Fruit fly (Drosophila melanogaster) whole organism, embryonic: ENCODE data around the gene CG33172.
A peak's percentile ranks its signal among the peaks of the same experiment; 100 is the strongest.

Experiments used
- Bgb ChIP-seq: fragments of 200-800 bp; sonication (Bioruptor generic); IDR thresholded peaks from 2 replicates; pipeline ENCODE4 v1.3.6; 2022; ENCODE audit warnings: missing biosample characterization, missing genetic modification characterization; ENCODE audit not compliant: partially characterized antibody
- C15 ChIP-seq: fragments of 200-800 bp; sonication (Bioruptor generic); IDR thresholded peaks from 3 replicates; pipeline ENCODE4 v1.3.6; 2022; ENCODE audit warnings: missing biosample characterization, missing genetic modification characterization
- CG10267 ChIP-seq: fragments of 200-800 bp; sonication (Bioruptor generic); optimal IDR thresholded peaks from 2 replicates; lab custom pipeline; 2018; ENCODE audit warnings: missing biosample characterization, mild to moderate bottlenecking, missing genetic modification characterization, moderate library complexity
- CG10366 ChIP-seq: fragments of 200-800 bp; sonication (Bioruptor generic); IDR thresholded peaks from 2 replicates; pipeline ENCODE4 v1.3.6; 2022; ENCODE audit warnings: missing biosample characterization, missing genetic modification characterization
- CG12391 ChIP-seq: fragments of 200-800 bp; sonication (Bioruptor generic); optimal IDR thresholded peaks from 3 replicates; lab custom pipeline; 2018; ENCODE audit warnings: missing biosample characterization, mild to moderate bottlenecking, missing genetic modification characterization, moderate library complexity
- CG14441 ChIP-seq: fragments of 200-800 bp; sonication (Bioruptor generic); IDR thresholded peaks from 2 replicates; pipeline ENCODE4 v1.3.6; 2022; ENCODE audit warnings: missing biosample characterization, missing genetic modification characterization
- CG15696 ChIP-seq: fragments of 200-800 bp; sonication (Bioruptor generic); optimal IDR thresholded peaks from 2 replicates; lab custom pipeline; 2019; ENCODE audit warnings: missing biosample characterization, mild to moderate bottlenecking, missing genetic modification characterization, moderate library complexity
- CG1603 ChIP-seq: fragments of 200-800 bp; sonication (Bioruptor generic); optimal IDR thresholded peaks from 2 replicates; lab custom pipeline; 2019; ENCODE audit warnings: missing biosample characterization, mild to moderate bottlenecking, missing genetic modification characterization, moderate library complexity
- CG17829 ChIP-seq: fragments of 200-800 bp; optimal IDR thresholded peaks from 2 replicates; lab custom pipeline; 2019; ENCODE audit warnings: missing biosample characterization, mild to moderate bottlenecking, missing genetic modification characterization, moderate library complexity
- CG18262 ChIP-seq: fragments of 200-800 bp; optimal IDR thresholded peaks from 3 replicates; lab custom pipeline; 2019; ENCODE audit warnings: missing biosample characterization, mild to moderate bottlenecking, missing genetic modification characterization, moderate library complexity
- CG3995 ChIP-seq: fragments of 200-800 bp; sonication (Bioruptor generic); optimal IDR thresholded peaks from 3 replicates; lab custom pipeline; 2016; ENCODE audit warnings: missing biosample characterization, missing genetic modification characterization
- CG4424 ChIP-seq: fragments of 200-800 bp; sonication (Bioruptor generic); optimal IDR thresholded peaks from 3 replicates; lab custom pipeline; 2016; ENCODE audit warnings: missing biosample characterization, missing genetic modification characterization
- CG4617 ChIP-seq: fragments of 200-800 bp; sonication (Bioruptor generic); optimal IDR thresholded peaks from 3 replicates; lab custom pipeline; 2016; ENCODE audit warnings: missing biosample characterization, missing genetic modification characterization, borderline replicate concordance
- CG7556 ChIP-seq: fragments of 200-800 bp; sonication (Bioruptor generic); optimal IDR thresholded peaks from 2 replicates; lab custom pipeline; 2017; ENCODE audit warnings: missing biosample characterization, mild to moderate bottlenecking, missing genetic modification characterization
- CG9932 ChIP-seq: fragments of 200-800 bp; sonication (Bioruptor generic); IDR thresholded peaks from 2 replicates; pipeline ENCODE4 v1.3.6; 2022; ENCODE audit warnings: missing biosample characterization, missing genetic modification characterization
- D ChIP-seq, 2 experiments: fragments of 200-800 bp in 1 of 2; fragments of >200 bp in 1 of 2; sonication (Bioruptor generic) in 1 of 2; optimal IDR thresholded peaks; 2 replicates in 1 of 2; 3 replicates in 1 of 2; lab custom pipeline; 2017; ENCODE audit warnings: mild to moderate bottlenecking in 1 of 2, missing biosample characterization in 1 of 2, missing genetic modification characterization in 1 of 2, missing genetic modification reagents in 1 of 2
- D19A ChIP-seq: fragments of 200-800 bp; optimal IDR thresholded peaks from 3 replicates; lab custom pipeline; 2019; ENCODE audit warnings: missing biosample characterization, mild to moderate bottlenecking, missing genetic modification characterization, moderate library complexity
- Dbx ChIP-seq: fragments of 200-800 bp; sonication (Bioruptor generic); IDR thresholded peaks from 3 replicates; pipeline ENCODE4 v1.3.6; 2022; ENCODE audit warnings: missing biosample characterization, missing genetic modification characterization
- Drgx ChIP-seq: fragments of 200-800 bp; sonication (Bioruptor generic); IDR thresholded peaks from 2 replicates; pipeline ENCODE4 v1.3.6; 2022; ENCODE audit warnings: missing biosample characterization, missing genetic modification characterization
- ERR ChIP-seq: fragments of 200-800 bp; sonication (Bioruptor generic); optimal IDR thresholded peaks from 2 replicates; lab custom pipeline; 2016; ENCODE audit warnings: missing biosample characterization, missing genetic modification characterization
- GATAe ChIP-seq: fragments of 200-800 bp; sonication (Bioruptor generic); conservative IDR thresholded peaks from 2 replicates; pipeline ENCODE4 v1.3.6; 2022; ENCODE audit warnings: missing biosample characterization, missing genetic modification characterization
- HHEX ChIP-seq: fragments of 200-800 bp; sonication (Bioruptor generic); optimal IDR thresholded peaks from 3 replicates; lab custom pipeline; 2017; ENCODE audit warnings: missing biosample characterization, mild to moderate bottlenecking, missing genetic modification characterization, missing genetic modification reagents
- MESR4 ChIP-seq: fragments of 200-800 bp; sonication (Bioruptor generic); optimal IDR thresholded peaks from 2 replicates; lab custom pipeline; 2018; ENCODE audit warnings: missing biosample characterization, mild to moderate bottlenecking, missing genetic modification characterization, moderate library complexity
- NK7.1 ChIP-seq: fragments of 200-800 bp; sonication (Bioruptor generic); optimal IDR thresholded peaks from 3 replicates; lab custom pipeline; 2016; ENCODE audit warnings: missing biosample characterization, missing genetic modification characterization
- Nf-YA ChIP-seq: fragments of 200-800 bp; sonication (Bioruptor generic); IDR thresholded peaks from 2 replicates; pipeline ENCODE4 v1.3.6; 2022; ENCODE audit warnings: missing biosample characterization, missing genetic modification characterization
- Nf-YC ChIP-seq: fragments of 200-800 bp; optimal IDR thresholded peaks from 3 replicates; lab custom pipeline; 2019; ENCODE audit warnings: missing biosample characterization, mild to moderate bottlenecking, missing genetic modification characterization, moderate library complexity
- Sin3A ChIP-seq: fragments of >200 bp; optimal IDR thresholded peaks from 2 replicates; lab custom pipeline; 2018
- Spps ChIP-seq: fragments of 200-800 bp; sonication (Bioruptor generic); optimal IDR thresholded peaks from 2 replicates; lab custom pipeline; 2018; ENCODE audit warnings: missing biosample characterization, mild to moderate bottlenecking, missing genetic modification characterization
- Tbp ChIP-seq: fragments of >200 bp; optimal IDR thresholded peaks from 2 replicates; lab custom pipeline; 2018; ENCODE audit warnings: missing biosample characterization, missing genetic modification characterization
- Xbp1 ChIP-seq: fragments of 200-800 bp; sonication (Bioruptor generic); optimal IDR thresholded peaks from 3 replicates; lab custom pipeline; 2016; ENCODE audit warnings: missing biosample characterization, mild to moderate bottlenecking, missing genetic modification characterization
- ab ChIP-seq: fragments of 200-800 bp; sonication (Bioruptor generic); optimal IDR thresholded peaks from 2 replicates; lab custom pipeline; 2016; ENCODE audit warnings: missing biosample characterization, missing genetic modification characterization
- bsh ChIP-seq, 2 experiments: fragments of 200-800 bp; sonication (Bioruptor generic); optimal IDR thresholded peaks; 2 replicates each; lab custom pipeline; 2017 to 2018; ENCODE audit warnings: mild to moderate bottlenecking in 2 of 2, missing biosample characterization in 2 of 2, missing genetic modification characterization in 2 of 2, moderate library complexity in 1 of 2
- cas ChIP-seq: fragments of 200-800 bp; sonication (Bioruptor generic); IDR thresholded peaks from 2 replicates; pipeline ENCODE4 v1.3.6; 2022; ENCODE audit warnings: missing biosample characterization, missing genetic modification characterization
- cato ChIP-seq: fragments of 200-800 bp; sonication (Bioruptor generic); optimal IDR thresholded peaks from 2 replicates; lab custom pipeline; 2016; ENCODE audit warnings: missing biosample characterization, missing genetic modification characterization, borderline replicate concordance
- chm ChIP-seq: fragments of 200-800 bp; sonication (Bioruptor generic); IDR thresholded peaks from 2 replicates; pipeline ENCODE4 v1.3.6; 2022; ENCODE audit warnings: missing biosample characterization, missing genetic modification characterization
- dm ChIP-seq: fragments of 200-800 bp; sonication (Bioruptor generic); optimal IDR thresholded peaks from 3 replicates; lab custom pipeline; 2016; ENCODE audit warnings: missing biosample characterization, missing genetic modification characterization
- ems ChIP-seq: fragments of 200-800 bp; sonication (Bioruptor generic); optimal IDR thresholded peaks from 3 replicates; lab custom pipeline; 2016; ENCODE audit warnings: missing biosample characterization, missing genetic modification characterization
- hkb ChIP-seq, 2 experiments: fragments of 200-800 bp in 1 of 2; fragments of >200 bp in 1 of 2; sonication (Bioruptor generic) in 1 of 2; IDR thresholded peaks in 1 of 2; optimal IDR thresholded peaks in 1 of 2; 2 replicates each; pipeline versions ENCODE4 v1.3.6 to Lab custom; 2017 to 2022; ENCODE audit warnings: missing biosample characterization in 1 of 2, missing genetic modification characterization in 1 of 2
- ind ChIP-seq: fragments of 200-800 bp; sonication (Bioruptor generic); optimal IDR thresholded peaks from 3 replicates; lab custom pipeline; 2016; ENCODE audit warnings: missing biosample characterization, missing genetic modification characterization
- insv ChIP-seq, 2 experiments: fragments of 200-800 bp; sonication (Bioruptor generic); optimal IDR thresholded peaks; 3 replicates each; lab custom pipeline; 2016 to 2018; ENCODE audit warnings: missing biosample characterization in 2 of 2, missing genetic modification characterization in 2 of 2
- nmo ChIP-seq: fragments of 200-800 bp; sonication (Bioruptor generic); optimal IDR thresholded peaks from 2 replicates; lab custom pipeline; 2018; ENCODE audit warnings: missing biosample characterization, mild to moderate bottlenecking, missing genetic modification characterization, moderate library complexity
- pita ChIP-seq: fragments of 200-800 bp; sonication (Bioruptor generic); optimal IDR thresholded peaks from 2 replicates; lab custom pipeline; 2017; ENCODE audit warnings: missing biosample characterization, mild to moderate bottlenecking, missing genetic modification characterization
- rib ChIP-seq: fragments of 200-800 bp; sonication (Bioruptor generic); IDR thresholded peaks from 2 replicates; pipeline ENCODE4 v1.3.6; 2022; ENCODE audit warnings: missing biosample characterization, missing genetic modification characterization
- sens ChIP-seq: fragments of 200-800 bp; sonication (Bioruptor generic); peaks from one replicate; lab custom pipeline; 2016; ENCODE audit warnings: missing biosample characterization, missing genetic modification characterization
- sens-2 ChIP-seq: fragments of 200-800 bp; sonication (Bioruptor generic); IDR thresholded peaks from 2 replicates; pipeline ENCODE4 v1.3.6; 2022; ENCODE audit warnings: missing biosample characterization, missing genetic modification characterization
- slou ChIP-seq: fragments of 200-800 bp; sonication (Bioruptor generic); optimal IDR thresholded peaks from 3 replicates; lab custom pipeline; 2016; ENCODE audit warnings: missing biosample characterization, missing genetic modification characterization
- sug ChIP-seq: fragments of 200-800 bp; optimal IDR thresholded peaks from 2 replicates; lab custom pipeline; 2019; ENCODE audit warnings: missing biosample characterization, mild to moderate bottlenecking, missing genetic modification characterization, moderate library complexity
- tio ChIP-seq: fragments of 200-800 bp; sonication (Bioruptor generic); optimal IDR thresholded peaks from 2 replicates; lab custom pipeline; 2017; ENCODE audit warnings: missing biosample characterization, missing genetic modification characterization, inconsistent platforms
- zfh2 ChIP-seq: fragments of 200-800 bp; sonication (Bioruptor generic); optimal IDR thresholded peaks from 2 replicates; lab custom pipeline; 2016; ENCODE audit warnings: missing biosample characterization, missing genetic modification characterization

The CG33172 gene

DNA sequence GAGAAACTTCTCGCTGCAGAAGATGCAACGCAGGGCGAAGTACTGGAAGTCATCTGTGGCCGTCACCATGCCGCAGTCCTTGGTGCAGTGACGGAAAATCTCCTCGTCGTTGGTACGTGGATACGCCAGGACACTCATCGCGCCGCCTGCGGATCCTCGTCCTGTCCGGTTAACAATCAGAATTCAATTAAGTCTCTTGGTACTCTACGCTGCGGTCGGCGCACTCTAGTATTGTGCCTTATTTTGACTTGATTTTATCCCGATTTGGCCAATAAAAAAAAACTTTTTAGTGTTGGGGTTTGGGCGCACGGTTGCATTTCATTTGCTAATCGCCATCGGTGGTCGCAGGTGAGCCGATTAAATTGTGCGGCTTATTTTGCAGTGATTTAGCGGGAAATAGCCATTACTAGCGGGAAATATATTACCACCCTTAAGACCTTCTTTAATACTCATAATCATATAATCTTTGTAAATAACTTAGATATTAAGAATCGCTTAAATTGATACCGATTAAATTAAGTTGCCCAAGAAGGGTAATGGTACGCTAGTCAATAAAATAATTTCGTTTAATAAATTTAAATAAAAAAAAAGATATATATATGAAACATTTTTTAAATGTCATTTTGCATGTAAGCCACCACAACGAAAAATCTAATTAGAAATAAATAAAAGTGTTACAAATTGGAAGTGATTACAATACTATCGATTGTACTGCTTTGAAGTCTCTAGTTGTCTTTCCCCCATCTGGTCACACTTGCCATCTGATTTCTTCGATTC lies 23.4 kb upstream of the CG33172 start, which contains the start of the genes CG8944 and CCT6 (continued):
- no peak for TF ChIP-seq ab (GFP tag; lab: Kevin White, UChicago)
- TF ChIP-seq ems (GFP tag; lab: Kevin White, UChicago): no peak
- TF ChIP-seq tio (GFP tag; lab: Kevin White, UChicago): no peak
- TF ChIP-seq sens (GFP tag; lab: Kevin White, UChicago): peak; percentile 64
- no peak for TF ChIP-seq dm
- no peak for TF ChIP-seq hkb (optimal IDR thresholded peaks at IDR 0.05; lab: Kevin White, UChicago)
- TF ChIP-seq hkb (GFP tag; IDR thresholded peaks at IDR 0.05; lab: Robert Waterston, UW): no peak
- no peak for TF ChIP-seq CG7556 (GFP tag; lab: Kevin White, UChicago)
- TF ChIP-seq CG14441 (GFP tag; lab: Robert Waterston, UW): no peak
- TF ChIP-seq bsh (GFP tag; optimal IDR thresholded peaks at IDR 0.05; lab: Kevin White, UChicago): no peak
- TF ChIP-seq CG10267: peak; percentile 40
- no peak for TF ChIP-seq cato (GFP tag; lab: Kevin White, UChicago)
- peak; percentile 90 for TF ChIP-seq MESR4
- TF ChIP-seq slou (GFP tag; lab: Kevin White, UChicago): no peak
- no peak for TF ChIP-seq cas (GFP tag; lab: Robert Waterston, UW)
- no peak for TF ChIP-seq NK7.1 (GFP tag; lab: Kevin White, UChicago)
- peak; percentile 22 for TF ChIP-seq CG17829
- TF ChIP-seq CG10366 (GFP tag; lab: Robert Waterston, UW): no peak
- peak; percentile 59 for TF ChIP-seq CG12391 (tag; lab: Kevin White, UChicago)
- peak; percentile 17 for TF ChIP-seq CG18262 (tag; lab: Kevin White, UChicago)
- peak; percentile 16 for TF ChIP-seq zfh2
- TF ChIP-seq sens-2: 0 out of 2 replicates have a peak, but pooled peaks have one; percentile 12
- TF ChIP-seq Dbx: no peak
- peak; percentile 29 for TF ChIP-seq nmo (GFP tag; lab: Kevin White, UChicago)
- no peak for TF ChIP-seq CG15696
- peak; percentile 21 for TF ChIP-seq CG4617 (GFP tag; lab: Kevin White, UChicago)
- TF ChIP-seq D19A (tag; lab: Kevin White, UChicago): peak; percentile 17
- peak in 1 of 2 experiments; percentile 93 for TF ChIP-seq insv (GFP tag; optimal IDR thresholded peaks at IDR 0.05; lab: Kevin White, UChicago)
- TF ChIP-seq Bgb: no peak; the same call in 1 of the 2 replicates
- TF ChIP-seq Sin3A (lab: Kevin White, UChicago): no peak
- TF ChIP-seq Xbp1 (GFP tag; lab: Kevin White, UChicago): peak; percentile 26
- TF ChIP-seq ind: peak; percentile 20
- TF ChIP-seq rib (GFP tag; lab: Robert Waterston, UW): no peak
- no peak for TF ChIP-seq HHEX
- no peak for TF ChIP-seq Nf-YA
- no peak for TF ChIP-seq Drgx (GFP tag; lab: Robert Waterston, UW)
- TF ChIP-seq ERR: no peak
- no peak for TF ChIP-seq C15 (GFP tag; lab: Robert Waterston, UW)
- TF ChIP-seq Spps: no peak
- TF ChIP-seq CG9932 (GFP tag; lab: Robert Waterston, UW): peak; percentile 71
- peak; percentile 31 for TF ChIP-seq Nf-YC (tag; lab: Kevin White, UChicago)
- no peak for TF ChIP-seq D (optimal IDR thresholded peaks at IDR 0.05; lab: Kevin White, UChicago)
- no peak for TF ChIP-seq D (GFP tag; optimal IDR thresholded peaks at IDR 0.05; lab: Kevin White, UChicago)
- no peak for TF ChIP-seq Tbp
- peak; percentile 91 for TF ChIP-seq CG3995 (GFP tag; lab: Kevin White, UChicago)
- TF ChIP-seq GATAe (GFP tag; lab: Robert Waterston, UW): no peak
- peak; percentile 20 for TF ChIP-seq CG1603 (tag; lab: Kevin White, UChicago)
- TF ChIP-seq pita: no peak
- no peak for TF ChIP-seq chm (GFP tag; lab: Robert Waterston, UW)
- peak; percentile 1 for TF ChIP-seq CG4424
- TF ChIP-seq sug (tag; lab: Kevin White, UChicago): peak; percentile 14
